Fruit fly (Drosophila melanogaster) whole organism, embryonic: Measurements from ENCODE around the gene CG15170.
A peak's percentile ranks its signal among the peaks of the same experiment; 100 is the strongest.

Experiments used
- Bdp1 ChIP-seq: fragments of 200-800 bp; sonication (Bioruptor generic); optimal IDR thresholded peaks from 3 replicates; lab custom pipeline; 2016; ENCODE audit warnings: missing biosample characterization, missing genetic modification characterization
- CG11456 ChIP-seq: fragments of 200-800 bp; sonication (Bioruptor generic); IDR thresholded peaks from 3 replicates; pipeline ENCODE4 v1.3.6; 2022; ENCODE audit warnings: missing biosample characterization, missing genetic modification characterization
- CG11723 ChIP-seq: fragments of 200-800 bp; sonication (Bioruptor generic); optimal IDR thresholded peaks from 2 replicates; lab custom pipeline; 2017; ENCODE audit warnings: missing biosample characterization, mild to moderate bottlenecking, missing genetic modification characterization
- CG12104 ChIP-seq: fragments of 200-800 bp; sonication (Bioruptor generic); optimal IDR thresholded peaks from 3 replicates; lab custom pipeline; 2016; ENCODE audit warnings: missing biosample characterization, missing genetic modification characterization
- CG14441 ChIP-seq: fragments of 200-800 bp; sonication (Bioruptor generic); IDR thresholded peaks from 2 replicates; pipeline ENCODE4 v1.3.6; 2022; ENCODE audit warnings: missing biosample characterization, missing genetic modification characterization
- CG17568 ChIP-seq: fragments of 200-800 bp; sonication (Bioruptor generic); optimal IDR thresholded peaks from 2 replicates; lab custom pipeline; 2018; ENCODE audit warnings: missing biosample characterization, mild to moderate bottlenecking, missing genetic modification characterization, moderate library complexity
- CG18011 ChIP-seq: fragments of 200-800 bp; sonication (Bioruptor generic); optimal IDR thresholded peaks from 2 replicates; lab custom pipeline; 2017; ENCODE audit warnings: missing biosample characterization, missing genetic modification characterization, mild to moderate bottlenecking, moderate library complexity, missing genotype
- CG2129 ChIP-seq: fragments of 200-800 bp; sonication (Bioruptor generic); IDR thresholded peaks from 2 replicates; pipeline ENCODE4 v1.3.6; 2022; ENCODE audit warnings: missing biosample characterization, missing genetic modification characterization; ENCODE audit not compliant: partially characterized antibody
- CG32772 ChIP-seq: fragments of 200-800 bp; sonication (Bioruptor generic); IDR thresholded peaks from 2 replicates; pipeline ENCODE4 v1.3.6; 2022; ENCODE audit warnings: missing biosample characterization, missing genetic modification characterization
- CG33557 ChIP-seq: fragments of 200-800 bp; sonication (Bioruptor generic); optimal IDR thresholded peaks from 2 replicates; lab custom pipeline; 2019; ENCODE audit warnings: missing biosample characterization, mild to moderate bottlenecking, missing genetic modification characterization, moderate library complexity
- CG34422 ChIP-seq: fragments of 200-800 bp; sonication (Bioruptor generic); IDR thresholded peaks from 3 replicates; pipeline ENCODE4 v1.3.6; 2022; ENCODE audit warnings: missing biosample characterization, missing genetic modification characterization
- CG4282 ChIP-seq: fragments of 200-800 bp; sonication (Bioruptor generic); optimal IDR thresholded peaks from 2 replicates; lab custom pipeline; 2016; ENCODE audit warnings: missing biosample characterization, missing genetic modification characterization
- CG4854 ChIP-seq: fragments of 200-800 bp; sonication (Bioruptor generic); optimal IDR thresholded peaks from 2 replicates; lab custom pipeline; 2016; ENCODE audit warnings: missing biosample characterization, missing genetic modification characterization, inconsistent platforms
- CG8281 ChIP-seq: fragments of 200-800 bp; sonication (Bioruptor generic); optimal IDR thresholded peaks from 2 replicates; lab custom pipeline; 2018; ENCODE audit warnings: missing biosample characterization, mild to moderate bottlenecking, missing genetic modification characterization, moderate library complexity
- CG8924 ChIP-seq: fragments of 200-800 bp; optimal IDR thresholded peaks from 3 replicates; lab custom pipeline; 2019; ENCODE audit warnings: missing biosample characterization, mild to moderate bottlenecking, missing genetic modification characterization, moderate library complexity
- CG9215 ChIP-seq: fragments of 200-800 bp; sonication (Bioruptor generic); IDR thresholded peaks from 2 replicates; pipeline ENCODE4 v1.3.6; 2022; ENCODE audit warnings: missing biosample characterization, missing genetic modification characterization
- Dfd ChIP-seq, 2 experiments: fragments of >200 bp; optimal IDR thresholded peaks; 2 replicates each; lab custom pipeline; 2017; ENCODE audit warnings: missing biosample characterization in 2 of 2, missing genetic modification characterization in 2 of 2
- Elba2 ChIP-seq: fragments of 200-800 bp; sonication (Bioruptor generic); optimal IDR thresholded peaks from 3 replicates; lab custom pipeline; 2016; ENCODE audit warnings: missing biosample characterization, missing genetic modification characterization
- Ets97D ChIP-seq: fragments of 200-800 bp; sonication (Bioruptor generic); optimal IDR thresholded peaks from 3 replicates; lab custom pipeline; 2016; ENCODE audit warnings: missing biosample characterization, missing genetic modification characterization
- Fer1 ChIP-seq: fragments of 200-800 bp; sonication (Bioruptor generic); optimal IDR thresholded peaks from 2 replicates; lab custom pipeline; 2017; ENCODE audit warnings: missing biosample characterization, mild to moderate bottlenecking, missing genetic modification characterization
- Hmr ChIP-seq: fragments of 200-800 bp; sonication (Bioruptor generic); optimal IDR thresholded peaks from 3 replicates; lab custom pipeline; 2017; ENCODE audit warnings: mild to moderate bottlenecking, missing biosample characterization, missing genetic modification reagents, missing genetic modification characterization
- MESR4 ChIP-seq: fragments of 200-800 bp; sonication (Bioruptor generic); optimal IDR thresholded peaks from 2 replicates; lab custom pipeline; 2018; ENCODE audit warnings: missing biosample characterization, mild to moderate bottlenecking, missing genetic modification characterization, moderate library complexity
- NFAT ChIP-seq: fragments of 200-800 bp; sonication (Bioruptor generic); IDR thresholded peaks from 2 replicates; pipeline ENCODE4 v1.3.6; 2022; ENCODE audit warnings: missing biosample characterization, missing genetic modification characterization
- NfI ChIP-seq: fragments of 200-800 bp; sonication (Bioruptor generic); optimal IDR thresholded peaks from 3 replicates; lab custom pipeline; 2018; ENCODE audit warnings: missing biosample characterization, mild to moderate bottlenecking, missing genetic modification characterization, moderate library complexity
- Optix ChIP-seq: fragments of 200-800 bp; sonication (Bioruptor generic); IDR thresholded peaks from 3 replicates; pipeline ENCODE4 v1.3.6; 2022; ENCODE audit warnings: missing biosample characterization, missing genetic modification characterization
- Pdp1 ChIP-seq, 2 experiments: fragments of 200-800 bp; sonication (Bioruptor generic); optimal IDR thresholded peaks; 3 replicates each; lab custom pipeline; 2016; ENCODE audit warnings: missing biosample characterization in 2 of 2, missing genetic modification characterization in 2 of 2, mild to moderate bottlenecking in 1 of 2, moderate library complexity in 1 of 2
- YL-1 ChIP-seq: fragments of 200-800 bp; sonication (Bioruptor generic); optimal IDR thresholded peaks from 3 replicates; lab custom pipeline; 2017; ENCODE audit warnings: missing biosample characterization, mild to moderate bottlenecking, missing genetic modification characterization
- ac ChIP-seq: fragments of 200-800 bp; sonication (Bioruptor generic); optimal IDR thresholded peaks from 3 replicates; lab custom pipeline; 2017; ENCODE audit warnings: missing biosample characterization, mild to moderate bottlenecking, missing genetic modification characterization
- ase ChIP-seq: fragments of 200-800 bp; sonication (Bioruptor generic); IDR thresholded peaks from 3 replicates; pipeline ENCODE4 v1.3.6; 2022; ENCODE audit warnings: missing biosample characterization, missing genetic modification characterization
- cas ChIP-seq: fragments of 200-800 bp; sonication (Bioruptor generic); IDR thresholded peaks from 2 replicates; pipeline ENCODE4 v1.3.6; 2022; ENCODE audit warnings: missing biosample characterization, missing genetic modification characterization
- cwo ChIP-seq: fragments of 200-800 bp; sonication (Bioruptor generic); optimal IDR thresholded peaks from 3 replicates; lab custom pipeline; 2017; ENCODE audit warnings: missing biosample characterization, missing genetic modification characterization, mild to moderate bottlenecking, moderate library complexity, missing genetic modification reagents
- danr ChIP-seq: fragments of 200-800 bp; sonication (Bioruptor generic); IDR thresholded peaks from 2 replicates; pipeline ENCODE4 v1.3.6; 2022; ENCODE audit warnings: missing biosample characterization, missing genetic modification characterization
- dm ChIP-seq: fragments of 200-800 bp; sonication (Bioruptor generic); optimal IDR thresholded peaks from 3 replicates; lab custom pipeline; 2016; ENCODE audit warnings: missing biosample characterization, missing genetic modification characterization
- dmrt99B ChIP-seq: fragments of 200-800 bp; sonication (Bioruptor generic); optimal IDR thresholded peaks from 2 replicates; lab custom pipeline; 2018; ENCODE audit warnings: missing biosample characterization, mild to moderate bottlenecking, missing genetic modification characterization, moderate library complexity
- fd64A ChIP-seq: fragments of 200-800 bp; sonication (Bioruptor generic); optimal IDR thresholded peaks from 3 replicates; lab custom pipeline; 2018; ENCODE audit warnings: missing biosample characterization, mild to moderate bottlenecking, missing genetic modification characterization
- gcm ChIP-seq: fragments of 200-800 bp; sonication (Bioruptor generic); optimal IDR thresholded peaks from 2 replicates; lab custom pipeline; 2019; ENCODE audit warnings: missing biosample characterization, mild to moderate bottlenecking, missing genetic modification characterization, moderate library complexity
- gro ChIP-seq: fragments of 200-800 bp; sonication (Bioruptor generic); optimal IDR thresholded peaks from 2 replicates; lab custom pipeline; 2016; ENCODE audit warnings: missing biosample characterization, missing genetic modification characterization
- jing ChIP-seq: fragments of 200-800 bp; sonication (Bioruptor generic); optimal IDR thresholded peaks from 2 replicates; lab custom pipeline; 2018; ENCODE audit warnings: missing biosample characterization, mild to moderate bottlenecking, missing genetic modification characterization
- onecut ChIP-seq: fragments of 200-800 bp; sonication (Bioruptor generic); IDR thresholded peaks from 2 replicates; pipeline ENCODE4 v1.3.6; 2022; ENCODE audit warnings: missing biosample characterization, missing genetic modification characterization
- org-1 ChIP-seq: fragments of 200-800 bp; sonication (Bioruptor generic); optimal IDR thresholded peaks from 2 replicates; lab custom pipeline; 2017; ENCODE audit warnings: missing biosample characterization, missing genetic modification characterization
- psq ChIP-seq: fragments of 200-800 bp; sonication (Bioruptor generic); optimal IDR thresholded peaks from 2 replicates; lab custom pipeline; 2017; ENCODE audit warnings: missing biosample characterization, missing genetic modification characterization
- row ChIP-seq: fragments of 200-800 bp; sonication (Bioruptor generic); IDR thresholded peaks from 3 replicates; pipeline ENCODE4 v1.3.6; 2022; ENCODE audit warnings: missing biosample characterization, missing genetic modification characterization
- slou ChIP-seq: fragments of 200-800 bp; sonication (Bioruptor generic); optimal IDR thresholded peaks from 3 replicates; lab custom pipeline; 2016; ENCODE audit warnings: missing biosample characterization, missing genetic modification characterization
- stc ChIP-seq: fragments of 200-800 bp; sonication (Bioruptor generic); IDR thresholded peaks from 2 replicates; pipeline ENCODE4 v1.3.6; 2022; ENCODE audit warnings: missing biosample characterization, missing genetic modification characterization
- tin ChIP-seq: fragments of 200-800 bp; sonication (Bioruptor generic); optimal IDR thresholded peaks from 3 replicates; lab custom pipeline; 2016; ENCODE audit warnings: missing biosample characterization, missing genetic modification characterization
- tll ChIP-seq, 2 experiments: fragments of 200-800 bp in 1 of 2; fragments of >200 bp in 1 of 2; sonication (Bioruptor generic) in 1 of 2; optimal IDR thresholded peaks; 2 replicates each; lab custom pipeline; 2017 to 2019; ENCODE audit warnings: missing biosample characterization in 2 of 2, missing genetic modification characterization in 2 of 2, mild to moderate bottlenecking in 1 of 2, moderate library complexity in 1 of 2
- unpg ChIP-seq: fragments of 200-800 bp; sonication (Bioruptor generic); optimal IDR thresholded peaks from 3 replicates; lab custom pipeline; 2018; ENCODE audit warnings: missing biosample characterization, mild to moderate bottlenecking, missing genetic modification characterization, moderate library complexity
- zfh2 ChIP-seq: fragments of 200-800 bp; sonication (Bioruptor generic); optimal IDR thresholded peaks from 2 replicates; lab custom pipeline; 2016; ENCODE audit warnings: missing biosample characterization, missing genetic modification characterization

Gene CG15170

DNA sequence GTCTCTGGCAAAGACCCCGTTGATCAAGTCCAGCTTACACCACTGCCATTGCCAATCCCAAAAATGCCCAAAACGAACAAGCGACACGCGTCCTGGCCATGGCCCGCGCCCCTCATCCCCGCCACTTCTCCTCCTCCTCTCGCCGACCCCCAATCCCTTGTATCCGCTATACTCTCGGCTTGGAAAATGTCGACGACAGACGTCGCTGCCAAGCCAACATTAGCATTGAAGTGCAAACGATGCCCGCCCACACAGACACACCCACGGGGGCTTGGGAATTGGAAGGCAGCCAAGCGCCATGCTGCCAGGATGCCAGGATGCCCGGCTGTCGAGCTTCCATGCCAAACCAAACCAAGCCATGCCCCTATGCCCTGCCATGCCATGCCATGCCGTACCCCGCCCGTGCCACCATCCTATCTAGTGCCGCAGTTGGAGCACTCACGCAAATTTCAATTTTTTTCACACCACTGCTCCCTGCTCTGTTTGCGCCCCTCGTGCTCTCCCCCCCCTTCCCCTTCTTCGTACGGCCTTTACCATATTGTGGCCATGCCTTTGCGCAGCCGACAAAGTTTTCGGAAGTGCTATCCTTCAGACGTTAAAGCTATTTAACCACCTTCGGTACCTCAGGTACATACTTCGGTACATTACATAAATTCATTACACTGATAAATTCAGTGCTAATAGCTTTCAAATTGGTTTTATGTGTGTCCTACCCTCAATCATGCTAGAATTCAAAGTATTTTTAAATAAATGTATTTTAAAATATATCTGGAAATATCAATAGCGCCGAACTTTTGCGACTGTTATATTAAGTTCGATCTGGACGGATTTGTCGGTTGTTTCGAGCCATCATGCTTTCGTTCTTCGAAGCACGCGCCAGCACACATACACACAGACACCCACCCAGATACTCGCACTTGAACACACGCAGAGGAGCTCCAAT, 31.5 kb upstream of the CG15170 start (continued):
- TF ChIP-seq MESR4 (GFP tag; lab: Kevin White, UChicago) (peak; percentile 16), NFAT (GFP tag; lab: Robert Waterston, UW) (0 out of 2 replicates have a peak, but pooled peaks have one; percentile 21), Dfd (GFP tag; optimal IDR thresholded peaks at IDR 0.05; lab: Kevin White, UChicago) (no peak), Elba2 (no peak), CG11723 (GFP tag; lab: Kevin White, UChicago) (peak; percentile 55), fd64A (GFP tag; lab: Kevin White, UChicago) (peak; percentile 40), ase (GFP tag; lab: Robert Waterston, UW) (no peak), cwo (GFP tag; lab: Kevin White, UChicago) (peak; percentile 82), unpg (GFP tag; lab: Kevin White, UChicago) (peak; percentile 78), CG34422 (0 out of 3 replicates have a peak, but pooled peaks have one; percentile 22), cas (GFP tag; lab: Robert Waterston, UW) (no peak; the same call in 1 of the 2 replicates), Fer1 (peak; percentile 89), stc (GFP tag; lab: Robert Waterston, UW) (0 out of 2 replicates have a peak, but pooled peaks have one; percentile 39), YL-1 (GFP tag; lab: Kevin White, UChicago) (peak; percentile 8), CG8924 (tag; lab: Kevin White, UChicago) (peak; percentile 89), CG14441 (GFP tag; lab: Robert Waterston, UW) (no peak), tll (GFP tag; optimal IDR thresholded peaks at IDR 0.05; lab: Kevin White, UChicago) (no peak), Optix (GFP tag; lab: Robert Waterston, UW) (no peak), CG18011 (peak; percentile 50), Ets97D (GFP tag; lab: Kevin White, UChicago) (no peak), tin (GFP tag; lab: Kevin White, UChicago) (peak; percentile 62), onecut (GFP tag; lab: Robert Waterston, UW) (peak; percentile 55), Hmr (peak; percentile 90), dmrt99B (tag; lab: Kevin White, UChicago) (peak; percentile 85), zfh2 (peak; percentile 38), CG4854 (GFP tag; lab: Kevin White, UChicago) (peak; percentile 17), danr (GFP tag; lab: Robert Waterston, UW) (peak; percentile 51; the same call in 1 of the 2 replicates), CG32772 (GFP tag; lab: Robert Waterston, UW) (no peak), NfI (peak; percentile 83), CG12104 (GFP tag; lab: Kevin White, UChicago) (peak; percentile 51), CG8281 (tag; lab: Kevin White, UChicago) (peak; percentile 39), CG17568 (GFP tag; lab: Kevin White, UChicago) (peak; percentile 67), gro (GFP tag; lab: Kevin White, UChicago) (no peak), Bdp1 (peak; percentile 35), Pdp1 (GFP tag; optimal IDR thresholded peaks at IDR 0.05; lab: Kevin White, UChicago) (peak in 1 of 2 experiments; percentile 41), CG9215 (peak; percentile 49; the same call in 1 of the 2 replicates), psq (GFP tag; lab: Kevin White, UChicago) (no peak), org-1 (GFP tag; lab: Kevin White, UChicago) (peak; percentile 84), slou (peak; percentile 27), ac (GFP tag; lab: Kevin White, UChicago) (no peak), CG2129 (GFP tag; lab: Robert Waterston, UW) (no peak), CG11456 (GFP tag; lab: Robert Waterston, UW) (peak; percentile 65), dm (GFP tag; lab: Kevin White, UChicago) (no peak), CG4282 (GFP tag; lab: Kevin White, UChicago) (no peak), CG33557 (peak; percentile 37), row (GFP tag; lab: Robert Waterston, UW) (peak; percentile 87), gcm (GFP tag; lab: Kevin White, UChicago) (peak; percentile 72), jing (GFP tag; lab: Kevin White, UChicago) (peak; percentile 43)
